Fruit fly (Drosophila melanogaster): ENCODE results near the gene CG14551.

Gene CG14551

dm6 chr3R:26036153-26037144 lies 26.4 kb downstream of the CG14551 start (continued):
- TF ChIP-seq CG10147 (GFP tag; optimal IDR thresholded peaks at IDR 0.05) (peak; percentile 71), maf-S (GFP tag; optimal IDR thresholded peaks at IDR 0.05) (peak; percentile 49), Dip2 (GFP tag; IDR thresholded peaks at IDR 0.05) (no peak), Fer3 (tag; optimal IDR thresholded peaks at IDR 0.05) (peak; percentile 57), zfh1 (GFP tag; IDR thresholded peaks at IDR 0.05) (no peak; the same call in none of the 3 replicates), schlank (tag; optimal IDR thresholded peaks at IDR 0.05) (no peak), toy (GFP tag; IDR thresholded peaks at IDR 0.05) (no peak), Fer2 (tag; optimal IDR thresholded peaks at IDR 0.05) (peak; percentile 45), Gsc (GFP tag; IDR thresholded peaks at IDR 0.05) (peak; percentile 51; the same call in 1 of the 2 replicates), CG11093 (GFP tag; IDR thresholded peaks at IDR 0.05) (peak; percentile 63), Med (GFP tag) (peak; percentile 76), Side (GFP tag; optimal IDR thresholded peaks at IDR 0.05) (peak; percentile 71), gsb (GFP tag; IDR thresholded peaks at IDR 0.05) (no peak), salm (tag; optimal IDR thresholded peaks at IDR 0.05) (peak; percentile 81), CG7928 (GFP tag; optimal IDR thresholded peaks at IDR 0.05) (no peak), ssp (GFP tag; IDR thresholded peaks at IDR 0.05) (peak; percentile 50; the same call in 1 of the 2 replicates), p53 (GFP tag; optimal IDR thresholded peaks at IDR 0.05) (no peak), Mes4 (GFP tag; optimal IDR thresholded peaks at IDR 0.05) (peak; percentile 79), ato (GFP tag; IDR thresholded peaks at IDR 0.05; ENCODE audit: partially characterized antibody) (no peak; the same call in 1 of the 2 replicates), eve (GFP tag; optimal IDR thresholded peaks at IDR 0.05) (peak in 1 of 2 experiments; percentile 78), ttk (GFP tag; IDR thresholded peaks at IDR 0.05) (peak; percentile 45; the same call in 1 of the 2 replicates), CG3838 (GFP tag; optimal IDR thresholded peaks at IDR 0.05) (peak; percentile 36), pb (GFP tag; optimal IDR thresholded peaks at IDR 0.05) (peak; percentile 37), CG4854 (GFP tag; optimal IDR thresholded peaks at IDR 0.05) (peak; percentile 65), CG6683 (GFP tag; optimal IDR thresholded peaks at IDR 0.05) (peak; percentile 63), zfh2 (GFP tag; optimal IDR thresholded peaks at IDR 0.05) (no peak), sim (GFP tag; IDR thresholded peaks at IDR 0.05) (0 out of 2 replicates have a peak, but pooled peaks have one; percentile 53), CG7786 (GFP tag; optimal IDR thresholded peaks at IDR 0.05) (peak; percentile 7), Stat92E (GFP tag; optimal IDR thresholded peaks at IDR 0.05) (peak in 1 of 3 experiments; percentile 99), Xbp1 (GFP tag; optimal IDR thresholded peaks at IDR 0.05) (peak; percentile 71), CG18011 (GFP tag; optimal IDR thresholded peaks at IDR 0.05) (no peak), z (GFP tag; IDR thresholded peaks at IDR 0.05) (peak; percentile 35; the same call in 1 of the 3 replicates), CG2129 (GFP tag; IDR thresholded peaks at IDR 0.05; ENCODE audit: partially characterized antibody) (no peak), sens (GFP tag) (peak; percentile 99), Antp (GFP tag; optimal IDR thresholded peaks at IDR 0.05) (peak; percentile 34), CG2199 (GFP tag; IDR thresholded peaks at IDR 0.05) (peak; percentile 83), CG33557 (GFP tag; optimal IDR thresholded peaks at IDR 0.05) (peak; percentile 100), Ptx1 (GFP tag; IDR thresholded peaks at IDR 0.05) (peak; percentile 71), CG3407 (GFP tag; optimal IDR thresholded peaks at IDR 0.05) (peak; percentile 90), CG9609 (GFP tag; optimal IDR thresholded peaks at IDR 0.05) (peak; percentile 60), aop (GFP tag; IDR thresholded peaks at IDR 0.05) (no peak), bsh (GFP tag; optimal IDR thresholded peaks at IDR 0.05) (peak; percentile 84 to 96), dmrt11E (tag; optimal IDR thresholded peaks at IDR 0.05) (peak; percentile 100), CG10462 (GFP tag; optimal IDR thresholded peaks at IDR 0.05) (peak; percentile 84), psq (GFP tag; optimal IDR thresholded peaks at IDR 0.05) (peak; percentile 65), ac (GFP tag; optimal IDR thresholded peaks at IDR 0.05) (peak; percentile 94), gcm2 (GFP tag; optimal IDR thresholded peaks at IDR 0.05) (peak; percentile 42), CG7556 (GFP tag; optimal IDR thresholded peaks at IDR 0.05) (peak; percentile 97)

Data from whole organism, embryonic.